Worm (Caenorhabditis elegans): Measurements from ENCODE around the gene C17F4.2.

The C17F4.2 gene

DNA sequence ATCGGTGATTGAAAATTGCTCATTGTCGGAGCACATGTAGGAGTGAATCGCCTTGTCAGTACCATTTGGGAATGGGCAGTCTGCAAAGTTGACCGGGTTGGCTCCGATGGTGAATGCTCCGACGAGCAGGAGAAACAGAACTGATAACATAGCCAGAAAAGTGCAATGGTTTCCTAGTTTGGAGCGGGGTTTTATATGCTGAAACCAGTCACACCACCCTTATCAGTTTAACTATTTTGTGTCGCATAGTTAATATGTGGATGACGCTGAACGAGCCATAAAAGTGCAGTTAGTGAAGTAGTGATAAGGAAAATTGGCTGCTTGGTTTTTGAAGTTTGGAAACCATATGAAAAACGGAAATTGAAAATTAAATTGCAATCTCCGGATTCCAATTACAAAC is 2.6 kb upstream of the C17F4.2 start, which contains the start of gene C17F4.7:
C17F4.7 (minus strand) TSS at position 180 of the 400 bp plus-strand sequence.
- TF ChIP-seq aly-1 (tag; optimal IDR thresholded peaks at IDR 0.05) (no peak), tbx-37 (GFP tag; conservative IDR thresholded peaks at IDR 0.05) (no peak), ceh-13 (GFP tag; optimal IDR thresholded peaks at IDR 0.05) (no peak), F13C5.2 (tag; optimal IDR thresholded peaks at IDR 0.05) (no peak), scrt-1 (GFP tag; IDR thresholded peaks at IDR 0.05) (no peak), pes-1 (GFP tag; IDR thresholded peaks at IDR 0.05) (no peak)

DNA sequence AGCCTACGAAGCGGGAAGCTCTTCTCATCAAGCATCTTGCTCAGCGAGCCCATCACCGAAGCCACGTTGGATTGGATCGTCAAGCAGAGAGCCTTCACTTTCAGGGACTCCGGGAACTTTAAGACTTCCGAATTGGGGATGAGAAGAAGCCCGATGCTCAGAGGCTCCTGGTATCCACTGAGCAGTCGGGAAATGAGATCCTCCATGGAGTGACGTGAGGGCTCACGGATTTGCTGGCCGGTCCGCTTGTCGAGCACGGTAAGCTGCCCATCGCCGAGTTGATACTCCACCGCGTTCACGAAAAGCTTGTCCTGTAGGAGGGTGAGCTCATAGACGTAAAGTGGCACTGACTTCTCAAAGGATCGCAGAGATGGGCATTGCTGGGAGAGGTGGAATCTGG is 912 bp upstream of the C17F4.2 start:
- no peak for TF ChIP-seq scrt-1 (GFP tag; IDR thresholded peaks at IDR 0.05)
- no peak for TF ChIP-seq ceh-36 (tag; optimal IDR thresholded peaks at IDR 0.05)
- no peak for TF ChIP-seq ceh-13 (GFP tag; optimal IDR thresholded peaks at IDR 0.05)
- no peak for TF ChIP-seq pes-1 (GFP tag; IDR thresholded peaks at IDR 0.05)
- TF ChIP-seq tbx-11 (GFP tag; IDR thresholded peaks at IDR 0.05) = no peak
- no peak for TF ChIP-seq sea-1 (GFP tag; conservative IDR thresholded peaks at IDR 0.05)
- no peak for TF ChIP-seq F13C5.2 (tag; optimal IDR thresholded peaks at IDR 0.05)

DNA sequence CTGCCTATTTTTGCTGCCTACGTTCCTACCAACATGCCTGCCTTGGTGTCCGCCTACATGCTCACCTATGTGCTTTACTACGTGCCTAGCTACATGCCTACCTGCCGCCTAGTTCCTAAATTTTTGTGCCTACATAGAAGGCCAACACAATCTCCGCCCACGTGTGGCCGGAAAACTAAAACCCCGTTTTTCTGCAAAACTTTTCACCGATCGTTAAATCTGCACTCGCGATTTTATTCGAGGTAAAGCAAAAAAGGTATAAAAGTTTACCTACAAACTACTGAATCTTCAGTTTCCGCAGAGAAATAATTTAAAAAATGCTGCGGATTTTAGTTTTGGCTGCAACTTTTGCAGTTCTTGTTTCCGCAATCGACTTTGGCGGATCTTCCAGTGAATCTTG is 938 bp downstream of the C17F4.2 start, which contains the start of gene clec-124:
clec-124 (plus strand) TSS at position 301 of the 400 bp plus-strand sequence.
- TF ChIP-seq ceh-13 (GFP tag; optimal IDR thresholded peaks at IDR 0.05) (no peak), B0310.2 (tag; optimal IDR thresholded peaks at IDR 0.05) (no peak), hmg-4 (GFP tag; optimal IDR thresholded peaks at IDR 0.05) (no peak), F13C5.2 (tag; optimal IDR thresholded peaks at IDR 0.05) (no peak), tbx-37 (GFP tag; conservative IDR thresholded peaks at IDR 0.05) (no peak), hnd-1 (tag; optimal IDR thresholded peaks at IDR 0.05) (no peak), tbx-11 (GFP tag; IDR thresholded peaks at IDR 0.05) (no peak), flt-1 (GFP tag; IDR thresholded peaks at IDR 0.05) (no peak), ets-7 (tag; optimal IDR thresholded peaks at IDR 0.05) (no peak), hmbx-1 (tag; optimal IDR thresholded peaks at IDR 0.05) (no peak), ceh-36 (tag; optimal IDR thresholded peaks at IDR 0.05) (no peak), ama-1 (optimal IDR thresholded peaks at IDR 0.05) (no peak), pes-1 (GFP tag; IDR thresholded peaks at IDR 0.05) (no peak), tra-4 (tag; optimal IDR thresholded peaks at IDR 0.05) (no peak), sea-1 (GFP tag; conservative IDR thresholded peaks at IDR 0.05) (no peak), scrt-1 (GFP tag; IDR thresholded peaks at IDR 0.05) (no peak), aly-1 (tag; optimal IDR thresholded peaks at IDR 0.05) (no peak)

DNA sequence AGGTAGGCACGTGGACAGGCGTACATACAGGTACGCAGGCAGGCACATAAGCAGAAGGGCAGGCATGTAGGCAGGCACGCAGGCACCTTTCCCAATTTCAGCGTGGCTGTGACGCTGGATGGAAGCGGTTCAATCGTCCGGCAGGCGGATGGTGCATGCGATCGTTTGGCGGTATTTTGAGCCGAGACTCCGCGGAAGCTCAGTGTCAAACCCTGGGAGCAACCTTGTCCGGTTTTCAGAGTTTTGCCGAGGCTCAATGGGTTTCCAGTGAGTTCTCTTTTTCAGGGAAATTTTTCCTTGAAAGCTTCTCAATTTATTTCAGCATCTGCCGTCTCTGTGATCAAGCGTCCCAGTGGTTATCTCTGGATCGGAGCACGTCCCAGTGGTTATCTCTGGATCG is 1.7 kb downstream of the C17F4.2 start:
- no peak for TF ChIP-seq hmbx-1 (tag; optimal IDR thresholded peaks at IDR 0.05)
- TF ChIP-seq ceh-36 (tag; optimal IDR thresholded peaks at IDR 0.05) = no peak
- TF ChIP-seq pes-1 (GFP tag; IDR thresholded peaks at IDR 0.05) = no peak
- TF ChIP-seq aly-1 (tag; optimal IDR thresholded peaks at IDR 0.05) = no peak
- TF ChIP-seq ets-7 (tag; optimal IDR thresholded peaks at IDR 0.05) = no peak

DNA sequence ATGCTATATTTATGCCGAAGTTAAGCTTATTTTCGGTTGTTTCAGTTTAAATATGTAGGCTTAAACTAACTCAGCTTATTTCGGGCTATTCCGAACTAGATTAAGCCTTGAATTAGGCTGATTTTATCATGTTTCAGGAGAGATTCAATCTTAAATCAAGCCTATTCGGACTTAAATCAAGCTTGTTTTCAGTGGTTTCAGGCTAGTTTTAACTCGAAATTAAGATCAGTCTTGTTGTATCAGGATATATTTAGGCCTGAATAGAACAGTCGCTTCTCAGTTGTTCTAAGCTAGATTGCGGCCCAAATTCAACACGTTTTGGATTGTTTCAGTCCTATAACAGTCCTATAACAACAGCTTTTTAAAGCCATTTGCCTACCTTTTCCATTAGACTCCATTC is 3.3 kb downstream of the C17F4.2 start:
- TF ChIP-seq flt-1 (GFP tag; IDR thresholded peaks at IDR 0.05) (no peak), ceh-13 (GFP tag; optimal IDR thresholded peaks at IDR 0.05) (no peak), ceh-36 (tag; optimal IDR thresholded peaks at IDR 0.05) (no peak), aly-1 (tag; optimal IDR thresholded peaks at IDR 0.05) (no peak), tbx-37 (GFP tag; conservative IDR thresholded peaks at IDR 0.05) (no peak), sea-1 (GFP tag; conservative IDR thresholded peaks at IDR 0.05) (no peak), hmbx-1 (tag; optimal IDR thresholded peaks at IDR 0.05) (no peak), scrt-1 (GFP tag; IDR thresholded peaks at IDR 0.05) (no peak), B0310.2 (tag; optimal IDR thresholded peaks at IDR 0.05) (no peak), ets-7 (tag; optimal IDR thresholded peaks at IDR 0.05) (no peak), pes-1 (GFP tag; IDR thresholded peaks at IDR 0.05) (no peak), tbx-11 (GFP tag; IDR thresholded peaks at IDR 0.05) (no peak), hmg-4 (GFP tag; optimal IDR thresholded peaks at IDR 0.05) (no peak), hnd-1 (tag; optimal IDR thresholded peaks at IDR 0.05) (no peak)

DNA sequence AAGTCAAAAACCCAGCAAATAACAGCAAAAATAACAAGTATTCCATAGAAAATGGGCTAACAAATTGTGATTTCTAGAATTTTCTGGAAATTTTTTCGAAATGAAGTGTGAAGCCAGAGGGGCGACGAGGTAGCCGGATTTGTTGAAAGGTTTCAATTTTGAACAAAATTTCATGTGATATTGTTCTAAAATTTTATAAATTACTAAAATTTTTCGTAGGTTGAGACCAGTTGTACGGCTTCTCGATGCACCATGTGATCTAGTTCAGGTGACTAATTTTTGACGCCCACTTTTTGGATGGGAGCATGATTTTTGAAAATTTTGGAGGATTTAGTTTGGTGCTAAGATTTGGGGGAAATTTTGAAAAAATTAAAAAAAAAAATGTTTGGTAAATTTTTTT is 10.8 kb downstream of the C17F4.2 start, which contains the start of gene gcy-19:
gcy-19 (minus strand) TSS at position 101 of the 400 bp plus-strand sequence.
- TF ChIP-seq tra-4 (tag; optimal IDR thresholded peaks at IDR 0.05) (no peak), hnd-1 (tag; optimal IDR thresholded peaks at IDR 0.05) (no peak), ceh-13 (GFP tag; optimal IDR thresholded peaks at IDR 0.05) (no peak), B0310.2 (tag; optimal IDR thresholded peaks at IDR 0.05) (no peak), flt-1 (GFP tag; IDR thresholded peaks at IDR 0.05) (no peak), ceh-36 (tag; optimal IDR thresholded peaks at IDR 0.05) (no peak), F13C5.2 (tag; optimal IDR thresholded peaks at IDR 0.05) (no peak), sea-1 (GFP tag; conservative IDR thresholded peaks at IDR 0.05) (no peak), ama-1 (optimal IDR thresholded peaks at IDR 0.05) (no peak), hmg-4 (GFP tag; optimal IDR thresholded peaks at IDR 0.05) (no peak), ets-7 (tag; optimal IDR thresholded peaks at IDR 0.05) (no peak), pes-1 (GFP tag; IDR thresholded peaks at IDR 0.05) (no peak)

DNA sequence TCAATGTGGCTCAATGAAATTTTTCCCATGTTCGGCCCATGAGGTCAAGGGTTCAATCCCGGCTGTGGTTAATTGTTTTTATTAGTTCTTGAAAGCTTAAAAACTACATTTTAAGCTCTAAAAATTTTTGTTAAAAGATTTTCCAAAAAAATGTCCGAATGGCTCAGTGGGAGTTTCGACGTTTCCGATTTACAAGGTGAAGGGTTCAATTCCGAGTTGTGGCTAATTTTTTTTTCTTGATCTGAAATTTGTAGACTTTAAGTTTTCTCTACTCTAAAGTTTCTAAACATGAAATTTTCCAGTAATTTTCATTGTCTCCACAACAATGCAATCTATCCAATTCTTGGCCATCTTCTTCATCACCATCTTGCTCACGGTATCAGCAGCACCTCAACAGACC is 14.0 kb downstream of the C17F4.2 start, which contains the start of gene F02E11.2:
F02E11.2 (plus strand) TSS at position 301 of the 400 bp plus-strand sequence.
- TF ChIP-seq ama-1 (optimal IDR thresholded peaks at IDR 0.05) = no peak
- TF ChIP-seq scrt-1 (GFP tag; IDR thresholded peaks at IDR 0.05) = no peak
- TF ChIP-seq flt-1 (GFP tag; IDR thresholded peaks at IDR 0.05) = no peak
- TF ChIP-seq ets-7 (tag; optimal IDR thresholded peaks at IDR 0.05) = no peak
- no peak for TF ChIP-seq ceh-13 (GFP tag; optimal IDR thresholded peaks at IDR 0.05)
- no peak for TF ChIP-seq B0310.2 (tag; optimal IDR thresholded peaks at IDR 0.05)
- no peak for TF ChIP-seq hmg-4 (GFP tag; optimal IDR thresholded peaks at IDR 0.05)
- no peak for TF ChIP-seq pes-1 (GFP tag; IDR thresholded peaks at IDR 0.05)
- no peak for TF ChIP-seq sea-1 (GFP tag; conservative IDR thresholded peaks at IDR 0.05)
- TF ChIP-seq tbx-11 (GFP tag; IDR thresholded peaks at IDR 0.05) = no peak
- no peak for TF ChIP-seq tbx-37 (GFP tag; conservative IDR thresholded peaks at IDR 0.05)
- TF ChIP-seq F13C5.2 (tag; optimal IDR thresholded peaks at IDR 0.05) = no peak

DNA sequence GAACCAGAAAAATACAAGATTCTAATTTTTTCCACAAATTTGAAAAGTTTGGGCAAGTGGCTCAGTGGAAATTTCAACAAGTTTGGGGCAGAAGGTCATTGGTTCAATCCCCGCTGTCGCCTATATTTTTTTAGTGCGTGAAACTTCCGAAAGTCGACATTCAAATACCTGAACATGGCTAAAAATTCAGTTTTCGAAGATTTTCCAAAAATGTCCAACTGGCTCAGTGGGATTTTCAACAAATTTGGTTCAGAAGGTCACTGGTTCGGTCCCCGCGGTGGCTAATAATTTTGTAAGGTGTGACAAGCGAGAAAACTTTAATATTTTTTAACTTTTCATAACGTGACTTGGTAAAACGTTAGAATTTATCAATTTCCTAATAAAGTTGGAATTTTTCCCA is 16.2 kb downstream of the C17F4.2 start:
- no peak for TF ChIP-seq hmbx-1 (tag; optimal IDR thresholded peaks at IDR 0.05)
- TF ChIP-seq ceh-36 (tag; optimal IDR thresholded peaks at IDR 0.05) = no peak
- TF ChIP-seq ets-7 (tag; optimal IDR thresholded peaks at IDR 0.05) = no peak
- no peak for TF ChIP-seq hmg-4 (GFP tag; optimal IDR thresholded peaks at IDR 0.05)
